Fruit fly (Drosophila melanogaster) whole organism, wandering third instar larva: ENCODE results near the gene AdamTS-B.

Experiments used
- Dif ChIP-seq: fragments of 200-275, 200-300 bp; sonication (Bioruptor generic); optimal IDR thresholded peaks from 2 replicates; lab custom pipeline; 2018; ENCODE audit warnings: missing biosample characterization, missing genetic modification characterization; ENCODE audit not compliant: partially characterized antibody
- Myc ChIP-seq: fragments of >200 bp; optimal IDR thresholded peaks from 2 replicates; lab custom pipeline; 2017

DNA sequence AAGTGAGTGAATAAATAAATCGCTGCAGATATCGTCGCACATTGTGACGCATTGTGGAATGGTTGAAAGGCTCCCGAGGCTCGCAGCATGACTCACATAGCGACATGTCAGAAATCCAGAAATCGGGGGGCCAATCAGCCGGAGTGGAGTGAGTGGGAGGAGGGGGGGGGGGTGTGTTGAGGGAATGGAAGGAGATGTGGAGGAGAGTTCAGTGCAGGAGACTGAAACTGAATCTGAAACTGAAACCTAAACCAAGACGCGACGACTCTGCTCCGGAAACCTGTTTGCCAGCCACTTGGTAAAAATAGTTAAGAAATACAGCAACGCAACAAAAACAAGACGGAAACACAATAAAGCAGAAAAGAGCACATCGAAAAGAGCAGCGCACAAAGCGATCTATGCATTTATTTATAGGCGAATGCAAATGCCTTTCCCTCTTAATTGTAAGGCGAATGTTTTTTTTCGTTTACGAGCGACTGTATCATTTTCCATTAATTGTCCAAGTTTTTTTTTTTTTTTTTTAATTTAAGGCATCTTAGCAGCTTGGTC, 25.9 kb downstream of the AdamTS-B start:
- no peak for TF ChIP-seq Myc (lab: Kevin White, UChicago)
- no peak for TF ChIP-seq Dif (GFP tag; lab: Kevin White, UChicago)
